Worm (Caenorhabditis elegans): ENCODE results near the gene ZC262.13.

The ZC262.13 gene

DNA sequence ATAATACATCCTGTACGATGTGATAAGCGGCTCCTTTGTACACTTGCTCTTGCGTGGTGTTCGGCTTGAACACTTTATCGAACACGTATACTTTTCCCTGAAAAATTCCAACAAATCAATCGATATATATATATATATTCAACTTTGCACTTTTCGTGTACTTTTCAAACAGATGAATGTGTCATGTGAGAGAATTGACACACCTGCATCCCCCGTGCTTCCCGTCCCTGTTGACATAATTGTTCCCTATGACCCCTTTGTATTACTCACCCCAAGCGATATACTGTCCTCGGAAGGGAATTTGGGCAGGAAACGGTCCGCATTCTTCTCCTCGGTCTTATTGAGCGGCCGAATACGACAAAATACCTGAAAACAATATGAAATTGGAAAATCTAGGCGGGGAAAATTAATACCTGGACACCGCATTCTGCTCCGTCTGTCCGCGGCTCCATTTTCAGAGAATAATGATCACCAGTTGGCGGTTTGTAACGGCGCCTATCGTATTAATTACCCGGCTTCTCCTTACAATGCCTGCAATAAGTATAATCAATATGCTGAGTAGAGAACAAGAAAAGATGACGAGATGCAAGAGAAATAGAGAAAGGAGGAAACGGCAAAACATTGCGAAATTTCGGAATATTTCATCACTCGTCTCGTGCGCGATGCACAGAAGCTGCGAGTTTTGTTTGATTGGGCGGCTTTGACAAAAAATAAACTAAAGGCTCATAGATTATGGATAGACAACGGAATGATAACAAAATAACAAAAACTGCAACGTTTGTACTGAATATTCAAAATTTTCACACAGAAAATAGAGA lies 28.8 kb downstream of the ZC262.13 start, which contains the start of gene unc-116 (continued):
- TF ChIP-seq lin-13 (GFP tag; optimal IDR thresholded peaks at IDR 0.05) (peak; percentile 51), nhr-25 (tag; optimal IDR thresholded peaks at IDR 0.05) (peak; percentile 2), gmeb-1 (tag; optimal IDR thresholded peaks at IDR 0.05) (no peak), crh-2 (tag; optimal IDR thresholded peaks at IDR 0.05) (peak; percentile 51), unc-55 (GFP tag; optimal IDR thresholded peaks at IDR 0.05) (peak; percentile 92), ceh-16 (tag; optimal IDR thresholded peaks at IDR 0.05) (no peak), zag-1 (tag; optimal IDR thresholded peaks at IDR 0.05) (peak; percentile 54), snpc-4 (tag; optimal IDR thresholded peaks at IDR 0.05) (peak; percentile 27), R02D3.7 (tag; optimal IDR thresholded peaks at IDR 0.05) (no peak)

ce11 chrIII:8355462-8355815 lies 29.4 kb downstream of the ZC262.13 start:
- TF ChIP-seq ztf-11 (tag; optimal IDR thresholded peaks at IDR 0.05) (no peak), fos-1 (tag; optimal IDR thresholded peaks at IDR 0.05) (no peak), ceh-16 (tag; optimal IDR thresholded peaks at IDR 0.05) (no peak), mbf-1 (tag; optimal IDR thresholded peaks at IDR 0.05) (no peak), lin-39 (tag; optimal IDR thresholded peaks at IDR 0.05) (no peak), crh-2 (tag; optimal IDR thresholded peaks at IDR 0.05) (no peak), Y55F3AM.14 (GFP tag; optimal IDR thresholded peaks at IDR 0.05) (no peak), elt-1 (tag; optimal IDR thresholded peaks at IDR 0.05) (no peak), ceh-82 (tag; optimal IDR thresholded peaks at IDR 0.05) (no peak)

ce11 chrIII:8356407-8356881 lies 30.4 kb downstream of the ZC262.13 start:
- no peak for TF ChIP-seq alr-1 (tag; optimal IDR thresholded peaks at IDR 0.05)
- peak; percentile 75 for TF ChIP-seq ztf-4 (tag; optimal IDR thresholded peaks at IDR 0.05)
- TF ChIP-seq C34F6.9 (tag; optimal IDR thresholded peaks at IDR 0.05): peak; percentile 94
- peak; percentile 62 for TF ChIP-seq fos-1 (tag; optimal IDR thresholded peaks at IDR 0.05)
- peak; percentile 31 for TF ChIP-seq gmeb-1 (tag; optimal IDR thresholded peaks at IDR 0.05)
- TF ChIP-seq unc-55 (GFP tag; optimal IDR thresholded peaks at IDR 0.05): peak; percentile 91
- no peak for TF ChIP-seq unc-62 (GFP tag; optimal IDR thresholded peaks at IDR 0.05)
- no peak for TF ChIP-seq ztf-1 (GFP tag; conservative IDR thresholded peaks at IDR 0.05)
- TF ChIP-seq lin-39 (tag; optimal IDR thresholded peaks at IDR 0.05): no peak
- TF ChIP-seq nhr-23 (tag; optimal IDR thresholded peaks at IDR 0.05): no peak
- TF ChIP-seq mab-5 (tag; optimal IDR thresholded peaks at IDR 0.05): peak; percentile 44
- peak; percentile 85 for TF ChIP-seq F13H6.1 (tag; optimal IDR thresholded peaks at IDR 0.05)
- no peak for TF ChIP-seq nhr-10 (tag; optimal IDR thresholded peaks at IDR 0.05)
- TF ChIP-seq unc-39 (tag; optimal IDR thresholded peaks at IDR 0.05): no peak
- TF ChIP-seq nhr-25 (tag; optimal IDR thresholded peaks at IDR 0.05): peak; percentile 67
- peak; percentile 70 to 91 for TF ChIP-seq lsy-2 (tag; optimal IDR thresholded peaks at IDR 0.05)
- no peak for TF ChIP-seq ama-1 (optimal IDR thresholded peaks at IDR 0.05)
- peak; percentile 91 for TF ChIP-seq sem-4 (tag; optimal IDR thresholded peaks at IDR 0.05)
- no peak for TF ChIP-seq elt-1 (tag; optimal IDR thresholded peaks at IDR 0.05)
- peak; percentile 70 for TF ChIP-seq snpc-4 (tag; optimal IDR thresholded peaks at IDR 0.05)
- TF ChIP-seq nhr-21 (tag; optimal IDR thresholded peaks at IDR 0.05): peak; percentile 56
- peak; percentile 75 for TF ChIP-seq sma-9 (GFP tag; optimal IDR thresholded peaks at IDR 0.05)
- no peak for TF ChIP-seq sma-9 (tag; optimal IDR thresholded peaks at IDR 0.05)
- no peak for TF ChIP-seq ztf-11 (tag; optimal IDR thresholded peaks at IDR 0.05)
- TF ChIP-seq sma-3 (GFP tag; optimal IDR thresholded peaks at IDR 0.05): peak; percentile 66
- no peak for TF ChIP-seq ceh-16 (tag; optimal IDR thresholded peaks at IDR 0.05)
- no peak for TF ChIP-seq nhr-237 (tag; optimal IDR thresholded peaks at IDR 0.05)
- TF ChIP-seq egl-27 (tag; optimal IDR thresholded peaks at IDR 0.05): no peak
- TF ChIP-seq nhr-12 (tag; optimal IDR thresholded peaks at IDR 0.05): no peak
- peak; percentile 71 for TF ChIP-seq lin-13 (GFP tag; optimal IDR thresholded peaks at IDR 0.05)
- no peak for TF ChIP-seq ceh-82 (tag; optimal IDR thresholded peaks at IDR 0.05)
- no peak for TF ChIP-seq peb-1 (tag; optimal IDR thresholded peaks at IDR 0.05)
- TF ChIP-seq aly-2 (tag; optimal IDR thresholded peaks at IDR 0.05): no peak
- peak; percentile 25 for TF ChIP-seq dmd-4 (tag; optimal IDR thresholded peaks at IDR 0.05)
- no peak for TF ChIP-seq elt-3 (tag; optimal IDR thresholded peaks at IDR 0.05)
- peak; percentile 91 for TF ChIP-seq crh-2 (tag; optimal IDR thresholded peaks at IDR 0.05)
- no peak for TF ChIP-seq ZK546.5 (tag; optimal IDR thresholded peaks at IDR 0.05)
- no peak for TF ChIP-seq nhr-11 (tag; optimal IDR thresholded peaks at IDR 0.05)
- TF ChIP-seq lin-11 (tag; optimal IDR thresholded peaks at IDR 0.05): peak; percentile 28
- TF ChIP-seq mbf-1 (tag; optimal IDR thresholded peaks at IDR 0.05): no peak
- TF ChIP-seq blmp-1 (tag; optimal IDR thresholded peaks at IDR 0.05; ENCODE audit: insufficient read depth): peak; percentile 48
- TF ChIP-seq nhr-6 (tag; optimal IDR thresholded peaks at IDR 0.05): peak; percentile 85
- TF ChIP-seq R02D3.7 (tag; optimal IDR thresholded peaks at IDR 0.05): no peak
- TF ChIP-seq zag-1 (tag; optimal IDR thresholded peaks at IDR 0.05): peak; percentile 51
- no peak for TF ChIP-seq Y55F3AM.14 (GFP tag; optimal IDR thresholded peaks at IDR 0.05)
- TF ChIP-seq nhr-129 (tag; optimal IDR thresholded peaks at IDR 0.05): peak; percentile 92
- TF ChIP-seq mdl-1 (tag; optimal IDR thresholded peaks at IDR 0.05): peak in 1 of 2 experiments; percentile 57

Data from whole organism, L2 larva.